Fruit fly (Drosophila melanogaster): ENCODE results near the gene CG9265.

DNA sequence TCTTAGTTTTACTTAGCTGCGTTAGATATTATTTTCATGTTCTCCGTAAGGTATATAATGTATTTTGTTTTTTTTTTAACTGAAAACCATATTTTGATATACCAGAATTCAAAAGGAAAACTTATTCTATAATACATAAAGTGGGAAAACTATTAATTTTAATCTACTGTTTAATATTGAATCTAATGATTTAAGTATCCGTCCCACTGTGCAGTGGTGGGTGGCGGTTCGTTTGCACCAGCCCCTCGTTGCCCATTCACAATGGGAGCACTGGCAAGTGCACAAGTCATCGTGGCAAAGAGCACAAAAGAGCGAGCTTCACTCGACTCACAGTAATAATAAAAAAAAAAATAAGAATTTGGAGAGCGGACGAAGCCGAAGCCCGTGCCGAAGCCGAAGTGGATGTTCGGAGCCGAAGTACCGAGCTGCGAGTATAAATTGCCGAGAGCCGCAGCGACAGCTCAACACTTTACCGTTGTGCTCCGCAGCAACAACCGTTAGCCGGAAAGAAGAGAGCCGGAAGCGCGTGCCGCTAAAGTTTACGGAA, 25.2 kb upstream of the CG9265 start, which contains the start of gene CG34136:
- no peak for TF ChIP-seq CG8478 (optimal IDR thresholded peaks at IDR 0.05)
- no peak for TF ChIP-seq CTCF (optimal IDR thresholded peaks at IDR 0.05)
